Fruit fly (Drosophila melanogaster) whole organism, prepupa: ENCODE data around the gene Polr3E.

ENCODE experiments used
- CG10631 ChIP-seq: fragments of 200-800 bp; sonication (Bioruptor generic); optimal IDR thresholded peaks from 2 replicates; lab custom pipeline; 2016; ENCODE audit warnings: missing biosample characterization, missing genetic modification characterization
- CG11294 ChIP-seq: fragments of 200-800 bp; sonication (Bioruptor generic); IDR thresholded peaks from 2 replicates; pipeline ENCODE4 v1.3.6; 2022; ENCODE audit warnings: missing biosample characterization, missing genetic modification characterization
- CG15336 ChIP-seq: fragments of 200-800 bp; sonication (Bioruptor generic); IDR thresholded peaks from 2 replicates; pipeline ENCODE4 v1.3.6; 2022; ENCODE audit warnings: missing biosample characterization, missing genetic modification characterization
- CG1621 ChIP-seq: fragments of 200-800 bp; sonication (Bioruptor generic); optimal IDR thresholded peaks from 3 replicates; lab custom pipeline; 2018; ENCODE audit warnings: missing biosample characterization, mild to moderate bottlenecking, missing genetic modification characterization
- CG16779 ChIP-seq: fragments of 200-800 bp; sonication (Bioruptor generic); optimal IDR thresholded peaks from 3 replicates; lab custom pipeline; 2017; ENCODE audit warnings: missing biosample characterization, mild to moderate bottlenecking, missing genetic modification characterization
- CG3032 ChIP-seq: fragments of 200-800 bp; optimal IDR thresholded peaks from 2 replicates; lab custom pipeline; 2019; ENCODE audit warnings: missing biosample characterization, mild to moderate bottlenecking, missing genetic modification characterization, moderate library complexity
- CG31627 ChIP-seq: fragments of 200-800 bp; sonication (Bioruptor generic); optimal IDR thresholded peaks from 3 replicates; lab custom pipeline; 2016; ENCODE audit warnings: missing biosample characterization, missing genetic modification characterization
- CG32006 ChIP-seq: fragments of 200-800 bp; sonication (Bioruptor generic); optimal IDR thresholded peaks from 3 replicates; lab custom pipeline; 2017; ENCODE audit warnings: missing biosample characterization, mild to moderate bottlenecking, missing genetic modification characterization
- CG3919 ChIP-seq: fragments of 200-800 bp; sonication (Bioruptor generic); optimal IDR thresholded peaks from 3 replicates; lab custom pipeline; 2016; ENCODE audit warnings: missing biosample characterization, missing genetic modification characterization
- CG6163 ChIP-seq: fragments of 200-800 bp; sonication (Bioruptor generic); IDR thresholded peaks from 3 replicates; pipeline ENCODE4 v1.3.6; 2022; ENCODE audit warnings: missing biosample characterization, missing genetic modification characterization
- CG6792 ChIP-seq: fragments of 200-800 bp; sonication (Bioruptor generic); optimal IDR thresholded peaks from 3 replicates; lab custom pipeline; 2016; ENCODE audit warnings: missing biosample characterization, missing genetic modification characterization
- CG6808 ChIP-seq: fragments of 200-800 bp; sonication (Bioruptor generic); optimal IDR thresholded peaks from 3 replicates; lab custom pipeline; 2017; ENCODE audit warnings: missing biosample characterization, missing genetic modification characterization, mild to moderate bottlenecking, moderate library complexity, missing genetic modification reagents
- CG6854 ChIP-seq: fragments of 200-800 bp; sonication (Bioruptor generic); optimal IDR thresholded peaks from 2 replicates; lab custom pipeline; 2017; ENCODE audit warnings: missing biosample characterization, mild to moderate bottlenecking, missing genetic modification characterization
- CG8119 ChIP-seq: fragments of 200-800 bp; sonication (Bioruptor generic); IDR thresholded peaks from 3 replicates; pipeline ENCODE4 v1.3.6; 2022; ENCODE audit warnings: missing biosample characterization, missing genetic modification characterization
- CG8632 ChIP-seq: fragments of 200-800 bp; sonication (Bioruptor generic); optimal IDR thresholded peaks from 3 replicates; lab custom pipeline; 2016; ENCODE audit warnings: missing biosample characterization, missing genetic modification characterization
- CG9139 ChIP-seq: fragments of 200-800 bp; sonication (Bioruptor generic); optimal IDR thresholded peaks from 3 replicates; lab custom pipeline; 2017; ENCODE audit warnings: missing biosample characterization, mild to moderate bottlenecking, missing genetic modification characterization
- Eip75B ChIP-seq: fragments of 200-800 bp; sonication (Bioruptor generic); optimal IDR thresholded peaks from 3 replicates; lab custom pipeline; 2016; ENCODE audit warnings: missing biosample characterization, missing genetic modification characterization
- Eip78C ChIP-seq: fragments of 200-800 bp; sonication (Bioruptor generic); peaks from one replicate; lab custom pipeline; 2016; ENCODE audit warnings: missing biosample characterization, missing genetic modification characterization
- Eip93F ChIP-seq: fragments of 200-800 bp; sonication (Bioruptor generic); optimal IDR thresholded peaks from 2 replicates; lab custom pipeline; 2016; ENCODE audit warnings: missing biosample characterization, mild to moderate bottlenecking, missing genetic modification characterization
- Ets96B ChIP-seq: fragments of 200-800 bp; optimal IDR thresholded peaks from 2 replicates; lab custom pipeline; 2019; ENCODE audit warnings: missing biosample characterization, mild to moderate bottlenecking, missing genetic modification characterization, moderate library complexity
- Hr38 ChIP-seq: sonication (Bioruptor generic); optimal IDR thresholded peaks from 2 replicates; lab custom pipeline; 2016; ENCODE audit warnings: missing biosample characterization, missing genetic modification characterization
- Hr4 ChIP-seq: fragments of 200-800 bp; sonication (Bioruptor generic); optimal IDR thresholded peaks from 3 replicates; lab custom pipeline; 2016; ENCODE audit warnings: missing biosample characterization, missing genetic modification characterization
- Lpt ChIP-seq: fragments of 200-800 bp; sonication (Bioruptor generic); optimal IDR thresholded peaks from 3 replicates; lab custom pipeline; 2016; ENCODE audit warnings: missing biosample characterization, missing genetic modification characterization
- Met ChIP-seq: fragments of 200-800 bp; sonication (Bioruptor generic); optimal IDR thresholded peaks from 3 replicates; lab custom pipeline; 2016; ENCODE audit warnings: missing biosample characterization, missing genetic modification characterization
- Sox102F ChIP-seq: fragments of 200-800 bp; sonication (Bioruptor generic); optimal IDR thresholded peaks from 2 replicates; lab custom pipeline; 2016; ENCODE audit warnings: missing biosample characterization, mild to moderate bottlenecking, missing genetic modification characterization
- Sox14 ChIP-seq: fragments of 200-800 bp; sonication (Bioruptor generic); optimal IDR thresholded peaks from 3 replicates; lab custom pipeline; 2016; ENCODE audit warnings: missing biosample characterization, missing genetic modification characterization
- cyc ChIP-seq: fragments of 200-800 bp; sonication (Bioruptor generic); optimal IDR thresholded peaks from 3 replicates; lab custom pipeline; 2016; ENCODE audit warnings: missing biosample characterization, missing genetic modification characterization
- dsx ChIP-seq: fragments of 200-800 bp; optimal IDR thresholded peaks from 3 replicates; lab custom pipeline; 2019; ENCODE audit warnings: missing biosample characterization, mild to moderate bottlenecking, missing genetic modification characterization, moderate library complexity; ENCODE audit not compliant: poor library complexity, severe bottlenecking
- eg ChIP-seq: fragments of 200-800 bp; sonication (Bioruptor generic); IDR thresholded peaks from 3 replicates; pipeline ENCODE4 v1.3.6; 2022; ENCODE audit warnings: missing biosample characterization, missing genetic modification characterization
- esn ChIP-seq: fragments of 200-800 bp; sonication (Bioruptor generic); optimal IDR thresholded peaks from 2 replicates; lab custom pipeline; 2016; ENCODE audit warnings: missing biosample characterization, mild to moderate bottlenecking, missing genetic modification characterization, moderate library complexity
- net ChIP-seq: fragments of 200-800 bp; sonication (Bioruptor generic); optimal IDR thresholded peaks from 3 replicates; lab custom pipeline; 2016; ENCODE audit warnings: missing biosample characterization, missing genetic modification characterization
- salr ChIP-seq, 2 experiments: fragments of 200-800 bp; sonication (Bioruptor generic); optimal IDR thresholded peaks; 3 replicates each; lab custom pipeline; 2016 to 2018; ENCODE audit warnings: missing biosample characterization in 2 of 2, missing genetic modification characterization in 2 of 2, mild to moderate bottlenecking in 1 of 2
- ss ChIP-seq, 2 experiments: fragments of 200-800 bp; sonication (Bioruptor generic); optimal IDR thresholded peaks; 2 replicates in 1 of 2; 3 replicates in 1 of 2; lab custom pipeline; 2017 to 2018; ENCODE audit warnings: mild to moderate bottlenecking in 2 of 2, missing biosample characterization in 2 of 2, missing genetic modification characterization in 2 of 2, moderate library complexity in 1 of 2
- svp ChIP-seq: fragments of 200-800 bp; sonication (Bioruptor generic); peaks from one replicate; lab custom pipeline; 2016; ENCODE audit warnings: missing biosample characterization, missing genetic modification characterization
- vri ChIP-seq: fragments of 200-800 bp; sonication (Bioruptor generic); optimal IDR thresholded peaks from 3 replicates; lab custom pipeline; 2016; ENCODE audit warnings: missing biosample characterization, mild to moderate bottlenecking, missing genetic modification characterization

The Polr3E gene

DNA sequence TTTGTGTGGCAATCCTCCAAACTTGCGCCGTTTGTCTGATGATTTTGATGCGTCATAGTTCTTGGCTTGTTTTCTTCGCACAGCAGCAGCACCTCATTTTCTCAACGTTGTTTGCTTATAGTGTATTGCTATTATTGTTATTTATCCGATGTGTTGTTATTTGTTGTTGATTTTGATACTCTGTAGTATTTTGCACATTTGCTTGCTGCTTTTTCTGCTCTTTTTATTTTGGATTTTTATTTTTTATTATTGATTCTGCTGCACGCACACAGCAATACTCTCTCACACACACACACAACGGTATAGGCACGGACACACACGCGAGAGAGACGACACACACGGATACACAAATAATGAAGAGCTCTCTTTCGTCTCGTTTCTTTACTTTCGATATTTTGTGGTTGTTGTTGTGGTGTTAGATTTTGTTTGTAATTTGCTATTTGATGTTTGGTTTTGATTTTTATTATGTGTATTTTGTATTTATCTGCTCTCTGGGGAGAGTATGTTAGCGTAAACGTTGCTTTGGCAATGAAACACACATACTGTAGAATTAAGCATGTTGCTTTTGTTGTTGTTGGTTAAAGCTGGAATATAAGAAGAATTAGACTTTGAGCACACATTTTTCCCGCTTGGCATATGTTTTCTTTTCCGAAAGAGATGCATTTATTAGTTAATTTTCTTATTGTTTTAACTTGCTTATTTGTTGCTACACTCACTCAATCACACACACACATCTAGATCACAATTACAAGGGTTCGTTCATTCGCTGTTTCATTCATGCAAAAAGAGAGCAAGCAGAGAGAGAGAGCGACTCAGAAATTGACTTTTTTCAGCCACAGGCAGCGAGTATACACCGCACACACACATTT, 6.4 kb upstream of the Polr3E start (continued):
- TF ChIP-seq Sox102F (GFP tag; lab: Kevin White, UChicago) (no peak), CG10631 (GFP tag; lab: Kevin White, UChicago) (no peak), Eip75B (GFP tag; lab: Kevin White, UChicago) (peak; percentile 12), Hr4 (GFP tag; lab: Kevin White, UChicago) (no peak), CG1621 (tag; lab: Kevin White, UChicago) (peak; percentile 69)
- TF ChIP-seq, all 60 proteins: peak for 32

dm6 chr3L:21026025-21026916, 5.4 kb upstream of the Polr3E start:
- peak; percentile 13 for TF ChIP-seq CG9139 (GFP tag; lab: Kevin White, UChicago)
- TF ChIP-seq CG32006 (GFP tag; lab: Kevin White, UChicago) = peak; percentile 58
- TF ChIP-seq CG1621 (tag; lab: Kevin White, UChicago) = no peak
- TF ChIP-seq salr (GFP tag; optimal IDR thresholded peaks at IDR 0.05; lab: Kevin White, UChicago) = peak; percentile 23 to 38
- TF ChIP-seq CG3919 (GFP tag; lab: Kevin White, UChicago) = peak; percentile 31
- no peak for TF ChIP-seq Eip93F (GFP tag; lab: Kevin White, UChicago)
- TF ChIP-seq vri (GFP tag; lab: Kevin White, UChicago) = no peak
- peak; percentile 23 for TF ChIP-seq CG16779 (tag; lab: Kevin White, UChicago)
- peak; percentile 17 for TF ChIP-seq Eip75B (GFP tag; lab: Kevin White, UChicago)
- TF ChIP-seq esn (GFP tag; lab: Kevin White, UChicago) = no peak
- no peak for TF ChIP-seq CG8632 (GFP tag; lab: Kevin White, UChicago)
- peak; percentile 82 for TF ChIP-seq svp (GFP tag; lab: Kevin White, UChicago)
- peak; percentile 27 for TF ChIP-seq CG6854 (GFP tag; lab: Kevin White, UChicago)
- TF ChIP-seq Eip78C (GFP tag; lab: Kevin White, UChicago) = peak; percentile 71
- TF ChIP-seq Hr38 = no peak
- TF ChIP-seq CG6792 (GFP tag; lab: Kevin White, UChicago) = peak; percentile 6
- peak; percentile 15 for TF ChIP-seq Ets96B (tag; lab: Kevin White, UChicago)
- no peak for TF ChIP-seq CG31627 (GFP tag; lab: Kevin White, UChicago)
- peak; percentile 25 for TF ChIP-seq Lpt (GFP tag; lab: Kevin White, UChicago)
- peak; percentile 79 for TF ChIP-seq CG6163 (GFP tag; lab: Robert Waterston, UW)
- TF ChIP-seq dsx (GFP tag; lab: Kevin White, UChicago) = peak; percentile 16
- peak; percentile 29 for TF ChIP-seq Sox14 (GFP tag; lab: Kevin White, UChicago)
- TF ChIP-seq CG15336 (GFP tag; lab: Robert Waterston, UW) = peak; percentile 52
- TF ChIP-seq CG3032 = no peak
- peak; percentile 31 for TF ChIP-seq Hr4 (GFP tag; lab: Kevin White, UChicago)
- TF ChIP-seq net = no peak
- TF ChIP-seq CG6808 (GFP tag; lab: Kevin White, UChicago) = peak; percentile 25
- no peak; the same call in 1 of the 2 replicates for TF ChIP-seq CG11294 (GFP tag; lab: Robert Waterston, UW)
- peak; percentile 17 to 33 for TF ChIP-seq ss (GFP tag; optimal IDR thresholded peaks at IDR 0.05; lab: Kevin White, UChicago)
- peak; percentile 25 for TF ChIP-seq Met (GFP tag; lab: Kevin White, UChicago)
- TF ChIP-seq cyc (GFP tag; lab: Kevin White, UChicago) = no peak
- TF ChIP-seq eg (GFP tag; lab: Robert Waterston, UW) = peak; percentile 60
- TF ChIP-seq CG8119 = no peak
